Worm (Caenorhabditis elegans) whole organism, L3 larva: ENCODE measurements around the gene daf-31.

Source experiments
- aly-2 ChIP-seq: fragments of 150-350 bp; optimal IDR thresholded peaks from 2 replicates; lab custom pipeline; 2014; ENCODE audit warnings: missing biosample characterization, missing genetic modification characterization
- ceh-16 ChIP-seq: sonication (generic microtip); optimal IDR thresholded peaks from 2 replicates; lab custom pipeline; 2017; ENCODE audit warnings: missing biosample characterization, missing genetic modification characterization
- ceh-28 ChIP-seq: fragments of 150-350 bp; optimal IDR thresholded peaks from 2 replicates; lab custom pipeline; 2014; ENCODE audit warnings: missing biosample characterization, missing genetic modification reagents, missing genetic modification characterization
- ceh-82 ChIP-seq: fragments of 150-350 bp; optimal IDR thresholded peaks from 2 replicates; lab custom pipeline; 2014; ENCODE audit warnings: missing biosample characterization, missing genetic modification characterization
- egl-27 ChIP-seq: sonication (generic microtip); optimal IDR thresholded peaks from 4 replicates; lab custom pipeline; 2017; ENCODE audit warnings: missing biosample characterization, missing genetic modification reagents, missing genetic modification characterization
- egl-5 ChIP-seq: fragments of 150-350 bp; optimal IDR thresholded peaks from 2 replicates; lab custom pipeline; 2017; ENCODE audit warnings: missing biosample characterization, missing genetic modification reagents, missing genetic modification characterization, inconsistent platforms
- elt-1 ChIP-seq: fragments of 150-350 bp; optimal IDR thresholded peaks from 2 replicates; lab custom pipeline; 2014; ENCODE audit warnings: missing biosample characterization, missing genetic modification characterization
- elt-2 ChIP-seq: sonication (generic microtip); optimal IDR thresholded peaks from 2 replicates; lab custom pipeline; 2016; ENCODE audit warnings: missing genetic modification reagents, mild to moderate bottlenecking, missing genetic modification characterization, missing compliant biosample characterization
- elt-3 ChIP-seq, 3 experiments: fragments of 150-350 bp in 1 of 3; sonication (generic microtip) in 2 of 3; optimal IDR thresholded peaks; 2 replicates in 2 of 3; 4 replicates in 1 of 3; lab custom pipeline; 2014 to 2017; ENCODE audit warnings: missing biosample characterization in 3 of 3, missing genetic modification characterization in 3 of 3
- eor-1 ChIP-seq, 2 experiments: fragments of 150-350 bp; optimal IDR thresholded peaks; 2 replicates each; lab custom pipeline; 2014 to 2018; ENCODE audit warnings: missing biosample characterization in 2 of 2, missing genetic modification characterization in 2 of 2
- fos-1 ChIP-seq: fragments of 150-350 bp; optimal IDR thresholded peaks from 2 replicates; lab custom pipeline; 2014; ENCODE audit warnings: missing biosample characterization, missing genetic modification characterization
- hmg-11 ChIP-seq: sonication (generic microtip); optimal IDR thresholded peaks from 2 replicates; lab custom pipeline; 2016; ENCODE audit warnings: missing genetic modification characterization, missing compliant biosample characterization
- jun-1 ChIP-seq: fragments of 150-350 bp; optimal IDR thresholded peaks from 2 replicates; lab custom pipeline; 2014; ENCODE audit warnings: missing biosample characterization, missing genetic modification reagents, missing genetic modification characterization
- lin-15B ChIP-seq: fragments of 150-350 bp; optimal IDR thresholded peaks from 2 replicates; lab custom pipeline; 2014; ENCODE audit warnings: missing biosample characterization, missing genetic modification characterization
- lin-39 ChIP-seq: fragments of 150-350 bp; optimal IDR thresholded peaks from 2 replicates; lab custom pipeline; 2018; ENCODE audit warnings: missing biosample characterization, missing genetic modification reagents, missing genetic modification characterization
- lsy-12 ChIP-seq: sonication (generic microtip); optimal IDR thresholded peaks from 2 replicates; lab custom pipeline; 2016; ENCODE audit warnings: mild to moderate bottlenecking, missing genetic modification characterization, missing compliant biosample characterization
- mdl-1 ChIP-seq: fragments of 150-350 bp; optimal IDR thresholded peaks from 2 replicates; lab custom pipeline; 2014; ENCODE audit warnings: missing biosample characterization, missing genetic modification characterization
- nfya-1 ChIP-seq: sonication (generic microtip); optimal IDR thresholded peaks from 2 replicates; lab custom pipeline; 2017; ENCODE audit warnings: missing genetic modification characterization, mild to moderate bottlenecking, missing compliant biosample characterization, antibody characterized with exemption, moderate library complexity; ENCODE audit not compliant: insufficient read depth
- nhr-12 ChIP-seq: fragments of 150-350 bp; optimal IDR thresholded peaks from 2 replicates; lab custom pipeline; 2014; ENCODE audit warnings: missing biosample characterization, missing genetic modification characterization
- nhr-23 ChIP-seq: fragments of 150-350 bp; optimal IDR thresholded peaks from 2 replicates; lab custom pipeline; 2014; ENCODE audit warnings: missing biosample characterization, missing genetic modification reagents, missing genetic modification characterization
- nhr-25 ChIP-seq: sonication (generic microtip); optimal IDR thresholded peaks from 2 replicates; lab custom pipeline; 2017; ENCODE audit warnings: missing biosample characterization, missing genetic modification characterization
- nhr-43 ChIP-seq: sonication (generic microtip); optimal IDR thresholded peaks from 2 replicates; lab custom pipeline; 2016; ENCODE audit warnings: mild to moderate bottlenecking, missing genetic modification characterization, missing compliant biosample characterization; ENCODE audit not compliant: poor library complexity, severe bottlenecking
- nhr-77 ChIP-seq: fragments of 150-350 bp; optimal IDR thresholded peaks from 2 replicates; lab custom pipeline; 2014; ENCODE audit warnings: missing biosample characterization, missing genetic modification characterization
- pha-4 ChIP-seq: fragments of 150-350 bp; optimal IDR thresholded peaks from 2 replicates; lab custom pipeline; 2014; ENCODE audit warnings: missing biosample characterization, missing genetic modification reagents, missing genetic modification characterization
- pqm-1 ChIP-seq: fragments of 150-350 bp; optimal IDR thresholded peaks from 2 replicates; lab custom pipeline; 2017; ENCODE audit warnings: missing biosample characterization, missing genetic modification characterization, inconsistent platforms
- sea-2 ChIP-seq: fragments of 150-350 bp; sonication (generic microtip); optimal IDR thresholded peaks from 4 replicates; lab custom pipeline; 2014; ENCODE audit warnings: missing biosample characterization, missing genetic modification reagents, missing genetic modification characterization
- skn-1 ChIP-seq: fragments of 150-350 bp; optimal IDR thresholded peaks from 2 replicates; lab custom pipeline; 2014; ENCODE audit warnings: missing biosample characterization, missing genetic modification characterization
- snpc-4 ChIP-seq: fragments of 150-350 bp; optimal IDR thresholded peaks from 2 replicates; lab custom pipeline; 2014; ENCODE audit warnings: missing biosample characterization, missing genetic modification characterization
- tbx-2 ChIP-seq: sonication (generic microtip); optimal IDR thresholded peaks from 2 replicates; lab custom pipeline; 2016; ENCODE audit warnings: mild to moderate bottlenecking, missing genetic modification characterization, missing compliant biosample characterization
- unc-62 ChIP-seq: fragments of 150-350 bp; sonication (generic microtip); optimal IDR thresholded peaks from 4 replicates; lab custom pipeline; 2014; ENCODE audit warnings: missing biosample characterization, missing genetic modification reagents, missing genetic modification characterization
- zag-1 ChIP-seq: fragments of 150-350 bp; optimal IDR thresholded peaks from 2 replicates; lab custom pipeline; 2014; ENCODE audit warnings: missing biosample characterization, missing genetic modification characterization
- ztf-11 ChIP-seq: fragments of 150-350 bp; optimal IDR thresholded peaks from 2 replicates; lab custom pipeline; 2014; ENCODE audit warnings: missing biosample characterization, missing genetic modification characterization

The daf-31 gene

DNA sequence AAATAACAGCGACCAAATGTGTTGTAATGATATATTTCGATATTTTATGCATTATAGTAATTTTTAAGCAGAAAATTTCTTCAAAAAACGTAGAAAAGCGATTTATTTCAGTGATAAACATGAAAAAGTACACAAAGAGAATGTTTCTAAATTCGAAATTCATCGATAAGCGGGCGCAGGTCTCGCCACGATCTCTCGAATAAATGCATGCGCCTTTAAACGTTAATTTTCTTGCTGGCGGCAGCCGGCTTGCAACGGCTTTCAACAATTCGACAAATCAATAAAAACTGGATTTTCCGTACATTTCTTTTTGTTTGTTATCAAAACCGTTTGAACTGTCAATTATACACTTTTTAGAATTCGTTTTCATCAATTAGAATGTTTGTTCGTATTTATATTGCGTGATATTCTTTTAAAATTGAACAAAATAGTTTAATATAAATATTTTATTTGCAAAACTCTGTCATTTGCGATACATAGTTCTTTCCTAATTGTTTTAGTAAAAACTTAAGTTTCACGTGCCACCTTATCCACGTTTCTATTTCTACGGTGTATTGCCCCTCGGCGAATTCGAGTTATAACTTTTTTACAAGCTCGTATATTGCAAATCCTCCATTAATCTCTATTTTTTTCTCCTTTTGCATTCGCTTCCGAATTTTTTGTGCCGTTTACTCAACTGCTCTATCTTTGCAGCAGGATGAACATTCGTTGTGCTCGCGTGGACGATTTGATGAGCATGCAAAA is at the start of gene daf-31:
TSS of gene daf-31 (plus strand) at position 694 of the 744 bp plus-strand sequence.
- peak; percentile 6 for TF ChIP-seq pqm-1 (tag; lab: Kevin White, UChicago)
- peak; percentile 72 for TF ChIP-seq nfya-1 (tag; lab: Kevin White, UChicago)
- TF ChIP-seq lin-39 (tag; lab: Kevin White, UChicago) = peak; percentile 88
- TF ChIP-seq unc-62 (GFP tag; lab: Kevin White, UChicago) = no peak
- peak; percentile 40 for TF ChIP-seq elt-2
- peak; percentile 57 for TF ChIP-seq snpc-4 (tag; lab: Kevin White, UChicago)
- no peak for TF ChIP-seq zag-1
- TF ChIP-seq nhr-25 (tag; lab: Kevin White, UChicago) = peak; percentile 71
- no peak for TF ChIP-seq nhr-12
- TF ChIP-seq hmg-11 (tag; lab: Kevin White, UChicago) = peak; percentile 62
- peak; percentile 77 for TF ChIP-seq egl-5 (tag; lab: Kevin White, UChicago)
- TF ChIP-seq lin-15B = peak; percentile 64
- no peak for TF ChIP-seq aly-2 (tag; lab: Kevin White, UChicago)
- peak; percentile 83 for TF ChIP-seq pha-4
- TF ChIP-seq egl-27 (tag; lab: Kevin White, UChicago) = no peak
- peak; percentile 32 for TF ChIP-seq ceh-28
- TF ChIP-seq nhr-23 = peak; percentile 47
- no peak for TF ChIP-seq sea-2 (GFP tag; lab: Kevin White, UChicago)
- TF ChIP-seq fos-1 (tag; lab: Kevin White, UChicago) = no peak

DNA sequence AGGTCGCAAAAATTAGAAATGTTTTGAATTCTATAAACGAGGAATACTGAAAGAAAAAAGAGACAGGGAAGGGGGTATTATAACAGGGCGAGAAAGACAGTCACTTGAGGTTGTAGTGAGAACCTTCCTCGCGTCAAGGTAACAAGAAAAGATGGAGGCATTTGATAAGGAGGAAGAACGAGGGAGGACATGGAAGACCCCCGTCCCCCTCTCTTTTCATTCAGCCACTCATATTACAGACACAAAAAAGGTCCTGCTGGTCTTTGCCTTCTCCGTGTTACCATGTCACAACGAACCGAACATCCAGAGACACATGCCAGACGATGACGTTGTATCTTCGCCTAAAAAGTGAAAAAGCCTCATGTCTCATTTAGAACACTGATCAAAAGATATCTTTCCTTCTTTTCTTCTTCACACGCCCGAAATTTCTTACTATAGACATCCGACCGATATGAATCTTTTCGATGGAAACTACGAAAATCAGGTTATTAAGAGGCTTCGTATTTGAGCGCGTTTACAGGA is 48.7 kb upstream of the daf-31 start:
- no peak for TF ChIP-seq lsy-12 (tag; lab: Kevin White, UChicago)
- peak; percentile 38 for TF ChIP-seq nhr-25 (tag; lab: Kevin White, UChicago)
- peak; percentile 17 for TF ChIP-seq nhr-23
- TF ChIP-seq elt-3 (tag; optimal IDR thresholded peaks at IDR 0.05; lab: Kevin White, UChicago) = peak in 1 of 3 experiments; percentile 3
- no peak for TF ChIP-seq ceh-82 (tag; lab: Kevin White, UChicago)
- TF ChIP-seq elt-1 (tag; lab: Kevin White, UChicago) = peak; percentile 36
- peak; percentile 8 for TF ChIP-seq nhr-43 (tag; lab: Kevin White, UChicago)
- TF ChIP-seq nfya-1 (tag; lab: Kevin White, UChicago) = no peak
- no peak for TF ChIP-seq ztf-11 (tag; lab: Kevin White, UChicago)
- no peak for TF ChIP-seq mdl-1

DNA sequence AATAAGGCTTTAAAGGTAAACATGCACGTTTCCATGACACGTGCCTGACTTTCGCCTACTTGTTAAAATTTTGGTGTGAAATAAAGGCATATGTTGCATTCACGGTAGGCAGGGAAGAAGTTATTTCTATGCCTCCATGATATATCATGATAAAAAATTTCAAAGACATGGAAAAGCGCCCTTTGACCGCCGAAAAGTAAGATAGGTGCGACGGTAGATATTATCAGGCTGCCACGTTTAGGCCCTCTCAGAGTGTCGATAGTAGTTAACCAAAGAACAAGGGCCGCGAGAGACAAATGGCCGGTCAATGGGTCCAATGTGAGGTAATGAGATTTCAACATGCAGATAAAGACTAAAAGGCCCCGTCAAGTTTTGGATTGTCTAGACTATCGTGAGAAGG is 46.9 kb upstream of the daf-31 start:
- no peak for TF ChIP-seq elt-3 (tag; optimal IDR thresholded peaks at IDR 0.05; lab: Kevin White, UChicago)
- TF ChIP-seq egl-27 (tag; lab: Kevin White, UChicago) = no peak
- no peak for TF ChIP-seq ceh-16 (tag; lab: Kevin White, UChicago)
- peak; percentile 80 for TF ChIP-seq elt-1 (tag; lab: Kevin White, UChicago)
- no peak for TF ChIP-seq mdl-1
- TF ChIP-seq skn-1 (tag; lab: Kevin White, UChicago) = no peak
- TF ChIP-seq jun-1 (tag; lab: Kevin White, UChicago) = no peak
- TF ChIP-seq nhr-23 = peak; percentile 50

DNA sequence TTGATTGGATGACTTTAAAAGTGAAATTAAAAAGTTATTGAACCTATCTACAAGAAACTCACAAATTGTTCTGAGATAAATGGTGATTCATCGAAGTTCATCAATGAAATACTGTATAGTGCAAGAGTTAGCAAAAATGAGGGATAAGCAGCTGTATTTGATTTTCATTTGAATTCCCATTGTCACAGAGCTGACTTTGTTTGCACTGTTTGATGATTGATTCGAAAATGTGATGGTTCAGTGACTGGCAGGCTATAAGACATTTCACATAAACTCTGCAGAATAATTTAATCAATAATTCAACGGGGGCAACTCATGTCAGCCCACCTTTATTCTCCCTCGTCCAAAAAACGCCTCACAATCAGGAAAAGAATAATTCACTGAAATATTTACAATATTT is 46.5 kb upstream of the daf-31 start, which contains the start of gene T09A12.8:
TSS of gene T09A12.8 (minus strand) at position 101 of the 400 bp plus-strand sequence.
- TF ChIP-seq tbx-2 (tag; lab: Kevin White, UChicago) (no peak), elt-2 (no peak), eor-1 (tag; optimal IDR thresholded peaks at IDR 0.05; lab: Kevin White, UChicago) (no peak), lin-39 (tag; lab: Kevin White, UChicago) (no peak), nhr-77 (tag; lab: Kevin White, UChicago) (no peak), snpc-4 (tag; lab: Kevin White, UChicago) (no peak), ceh-28 (no peak), lsy-12 (tag; lab: Kevin White, UChicago) (no peak), unc-62 (GFP tag; lab: Kevin White, UChicago) (no peak), ceh-82 (tag; lab: Kevin White, UChicago) (no peak), zag-1 (no peak), egl-27 (tag; lab: Kevin White, UChicago) (no peak)
